Worm (Caenorhabditis elegans) whole organism, L1 larva: ENCODE measurements around the gene ZC449.1.

ENCODE experiments used
- ceh-90 ChIP-seq: sonication (generic microtip); optimal IDR thresholded peaks from 2 replicates; lab custom pipeline; 2016; ENCODE audit warnings: missing genetic modification characterization, missing compliant biosample characterization
- dpl-1 ChIP-seq, 3 experiments: fragments of 150-350 bp in 2 of 3; sonication (generic microtip) in 1 of 3; optimal IDR thresholded peaks; 2 replicates each; lab custom pipeline; 2014 to 2017; ENCODE audit warnings: missing biosample characterization in 3 of 3, missing genetic modification characterization in 3 of 3, missing genetic modification reagents in 3 of 3
- dsc-1 ChIP-seq: sonication (generic microtip); optimal IDR thresholded peaks from 2 replicates; lab custom pipeline; 2016; ENCODE audit warnings: mild to moderate bottlenecking, missing genetic modification characterization, missing compliant biosample characterization
- egl-13 ChIP-seq: sonication (generic microtip); optimal IDR thresholded peaks from 2 replicates; lab custom pipeline; 2016; ENCODE audit warnings: missing genotype, missing genetic modification reagents, missing genetic modification characterization, missing compliant biosample characterization
- egl-27 ChIP-seq, 2 experiments: fragments of 150-350 bp in 1 of 2; sonication (generic microtip); optimal IDR thresholded peaks; 3 replicates each; lab custom pipeline; 2017 to 2018; ENCODE audit warnings: missing biosample characterization in 2 of 2, missing genetic modification characterization in 2 of 2, missing genetic modification reagents in 2 of 2
- elt-2 ChIP-seq: sonication (generic microtip); optimal IDR thresholded peaks from 2 replicates; lab custom pipeline; 2016; ENCODE audit warnings: missing genetic modification characterization, mild to moderate bottlenecking, inconsistent platforms, missing compliant biosample characterization, missing genetic modification reagents
- elt-3 ChIP-seq, 6 experiments: fragments of 150-350 bp in 1 of 6; sonication (generic microtip); optimal IDR thresholded peaks; 2 replicates each; lab custom pipeline; 2017 to 2018; ENCODE audit warnings: missing biosample characterization in 6 of 6, missing genetic modification characterization in 6 of 6, inconsistent platforms in 1 of 6
- fkh-10 ChIP-seq: sonication (generic microtip); optimal IDR thresholded peaks from 2 replicates; lab custom pipeline; 2017; ENCODE audit warnings: missing biosample characterization, missing genetic modification reagents, missing genetic modification characterization
- fkh-8 ChIP-seq: sonication (generic microtip); optimal IDR thresholded peaks from 2 replicates; lab custom pipeline; 2016; ENCODE audit warnings: mild to moderate bottlenecking, missing genetic modification characterization, missing compliant biosample characterization
- hpl-2 ChIP-seq: fragments of 150-350 bp; optimal IDR thresholded peaks from 2 replicates; lab custom pipeline; 2014; ENCODE audit warnings: missing biosample characterization, missing genetic modification reagents, missing genetic modification characterization
- jun-1 ChIP-seq: fragments of 150-350 bp; optimal IDR thresholded peaks from 2 replicates; lab custom pipeline; 2014; ENCODE audit warnings: missing biosample characterization, missing genetic modification reagents, missing genetic modification characterization
- lin-14 ChIP-seq: fragments of 200-800 bp; sonication (Bioruptor generic); optimal IDR thresholded peaks from 2 replicates; lab custom pipeline; 2018; ENCODE audit warnings: mild to moderate bottlenecking, missing genetic modification characterization, moderate library complexity, missing compliant biosample characterization
- lir-3 ChIP-seq: sonication (generic microtip); optimal IDR thresholded peaks from 2 replicates; lab custom pipeline; 2016; ENCODE audit warnings: mild to moderate bottlenecking, missing genetic modification characterization, moderate library complexity, missing compliant biosample characterization; ENCODE audit not compliant: poor library complexity
- lsy-2 ChIP-seq, 2 experiments: fragments of 150-350 bp; optimal IDR thresholded peaks; 2 replicates each; lab custom pipeline; 2014; ENCODE audit warnings: missing biosample characterization in 2 of 2, missing genetic modification characterization in 2 of 2
- mab-9 ChIP-seq: fragments of 200-800 bp; sonication (Bioruptor generic); IDR thresholded peaks from 2 replicates; pipeline ENCODE4 v1.3.6; 2022; ENCODE audit warnings: missing genetic modification reagents, missing genetic modification characterization, missing compliant biosample characterization
- mdl-1 ChIP-seq, 2 experiments: fragments of 150-350 bp; optimal IDR thresholded peaks; 2 replicates each; lab custom pipeline; 2014 to 2017; ENCODE audit warnings: missing biosample characterization in 2 of 2, missing genetic modification characterization in 2 of 2, inconsistent platforms in 1 of 2
- mef-2 ChIP-seq: fragments of 150-350 bp; optimal IDR thresholded peaks from 2 replicates; lab custom pipeline; 2014; ENCODE audit warnings: missing biosample characterization, missing genetic modification characterization
- mep-1 ChIP-seq: fragments of 150-350 bp; optimal IDR thresholded peaks from 2 replicates; lab custom pipeline; 2014; ENCODE audit warnings: missing biosample characterization, missing genetic modification characterization
- nhr-11 ChIP-seq: fragments of 150-350 bp; optimal IDR thresholded peaks from 2 replicates; lab custom pipeline; 2014; ENCODE audit warnings: missing biosample characterization, missing genetic modification characterization
- nhr-28 ChIP-seq: fragments of 150-350 bp; optimal IDR thresholded peaks from 2 replicates; lab custom pipeline; 2014; ENCODE audit warnings: missing biosample characterization, missing genetic modification characterization
- nhr-47 ChIP-seq: sonication (generic microtip); optimal IDR thresholded peaks from 2 replicates; lab custom pipeline; 2016; ENCODE audit warnings: mild to moderate bottlenecking, missing genetic modification characterization, moderate library complexity, missing compliant biosample characterization
- nhr-71 ChIP-seq: sonication (generic microtip); optimal IDR thresholded peaks from 2 replicates; lab custom pipeline; 2016; ENCODE audit warnings: mild to moderate bottlenecking, missing genetic modification characterization, moderate library complexity, missing compliant biosample characterization
- nhr-77 ChIP-seq: fragments of 150-350 bp; optimal IDR thresholded peaks from 2 replicates; lab custom pipeline; 2014; ENCODE audit warnings: missing biosample characterization, missing genetic modification characterization
- nhr-85 ChIP-seq: sonication (generic microtip); peaks from one replicate; lab custom pipeline; 2016; ENCODE audit warnings: missing genetic modification characterization, inconsistent platforms, missing compliant biosample characterization
- nhr-90 ChIP-seq: sonication (generic microtip); optimal IDR thresholded peaks from 2 replicates; lab custom pipeline; 2016; ENCODE audit warnings: mild to moderate bottlenecking, missing genetic modification characterization, missing compliant biosample characterization; ENCODE audit not compliant: poor library complexity
- pqm-1 ChIP-seq: sonication (generic microtip); optimal IDR thresholded peaks from 3 replicates; lab custom pipeline; 2017; ENCODE audit warnings: missing biosample characterization, missing genetic modification characterization
- rnt-1 ChIP-seq: sonication (generic microtip); optimal IDR thresholded peaks from 2 replicates; lab custom pipeline; 2016; ENCODE audit warnings: mild to moderate bottlenecking, missing genetic modification characterization, moderate library complexity, missing compliant biosample characterization
- sptf-1 ChIP-seq: fragments of 150-350 bp; optimal IDR thresholded peaks from 2 replicates; lab custom pipeline; 2014; ENCODE audit warnings: missing biosample characterization, missing genetic modification characterization
- swsn-7 ChIP-seq: sonication (generic microtip); optimal IDR thresholded peaks from 2 replicates; lab custom pipeline; 2016; ENCODE audit warnings: missing genetic modification characterization, missing compliant biosample characterization
- unc-130 ChIP-seq: fragments of 150-350 bp; optimal IDR thresholded peaks from 2 replicates; lab custom pipeline; 2017; ENCODE audit warnings: missing biosample characterization, missing genetic modification characterization, inconsistent platforms
- unc-86 ChIP-seq: sonication (generic microtip); optimal IDR thresholded peaks from 2 replicates; lab custom pipeline; 2016; ENCODE audit warnings: missing genetic modification characterization, missing compliant biosample characterization
- zag-1 ChIP-seq: fragments of 150-350 bp; optimal IDR thresholded peaks from 2 replicates; lab custom pipeline; 2014; ENCODE audit warnings: missing biosample characterization, missing genetic modification characterization

The ZC449.1 gene

ce11 chrX:5022682-5023081 lies 1.5 kb upstream of the ZC449.1 start (continued):
- peak; percentile 37 for TF ChIP-seq jun-1
- TF ChIP-seq lir-3 (tag; lab: Kevin White, UChicago) = peak; percentile 6
- peak; percentile 68 for TF ChIP-seq fkh-8 (tag; lab: Kevin White, UChicago)
- no peak for TF ChIP-seq hpl-2 (GFP tag; lab: Kevin White, UChicago)

- TF ChIP-seq nhr-90 (tag; lab: Kevin White, UChicago) (no peak), mef-2 (tag; lab: Kevin White, UChicago) (no peak), pqm-1 (tag; lab: Kevin White, UChicago) (no peak), lin-14 (peak; percentile 36), mdl-1 (tag; optimal IDR thresholded peaks at IDR 0.05; lab: Kevin White, UChicago) (no peak)
These were observed 2.2 kb downstream of the ZC449.1 start for ce11 chrX:5026461-5026860.

DNA sequence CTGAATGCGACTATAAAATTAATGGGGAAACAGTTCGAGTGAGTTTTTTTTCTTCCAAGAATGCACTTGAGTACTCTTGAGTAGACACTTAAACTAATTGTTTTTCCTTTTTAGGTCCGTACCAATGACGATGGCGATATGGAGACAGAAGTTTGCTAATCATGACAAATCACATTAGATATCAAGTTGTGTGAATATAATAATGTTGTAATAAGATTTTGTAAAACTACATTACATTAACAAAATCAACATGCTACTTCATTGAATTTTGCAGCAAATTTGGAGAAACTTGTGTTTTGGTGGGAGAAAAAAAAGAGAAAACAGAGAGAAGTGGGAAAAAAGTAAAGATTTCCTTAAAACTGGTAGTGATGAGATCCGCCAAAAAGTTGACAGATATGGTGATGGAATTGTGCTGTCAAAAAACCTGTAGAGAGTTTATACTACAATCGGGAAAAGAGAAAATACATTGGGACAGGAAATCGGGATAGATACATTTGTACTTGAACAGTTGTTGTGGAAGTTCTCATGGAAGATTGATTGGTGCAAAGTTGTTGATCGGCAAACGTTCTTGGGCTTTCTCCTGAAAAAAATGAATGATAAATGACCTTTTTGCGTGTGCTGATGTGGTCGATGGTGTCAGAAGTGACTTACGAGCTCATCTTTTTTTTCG lies 3.8 kb downstream of the ZC449.1 start:
- TF ChIP-seq mep-1 (tag; lab: Kevin White, UChicago) = no peak
- TF ChIP-seq swsn-7 (tag; lab: Kevin White, UChicago) = no peak
- TF ChIP-seq fkh-10 = peak; percentile 20
- no peak for TF ChIP-seq lsy-2 (tag; optimal IDR thresholded peaks at IDR 0.05; lab: Kevin White, UChicago)
- no peak for TF ChIP-seq unc-130 (tag; lab: Kevin White, UChicago)
- TF ChIP-seq nhr-85 (tag; lab: Kevin White, UChicago) = peak; percentile 61

DNA sequence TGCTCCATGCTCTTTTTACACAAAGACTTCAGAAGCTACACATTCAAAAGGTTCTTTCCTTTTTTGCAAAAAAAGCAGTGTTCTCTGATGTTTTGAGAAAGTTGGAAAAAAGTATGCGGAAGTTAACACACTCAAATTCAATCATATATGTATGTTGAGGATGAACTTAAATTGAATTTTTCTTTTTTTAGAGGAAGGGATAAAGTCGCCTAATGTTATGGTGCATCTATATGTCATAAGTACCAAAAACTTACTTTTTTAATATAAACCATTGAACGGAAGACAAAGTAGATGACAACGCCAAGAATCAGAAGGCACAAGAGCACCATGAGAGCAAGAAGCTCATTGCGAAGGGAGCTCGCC lies 4.4 kb downstream of the ZC449.1 start:
- TF ChIP-seq fkh-10 (peak; percentile 71), unc-130 (tag; lab: Kevin White, UChicago) (no peak), lin-14 (peak; percentile 33)

- TF ChIP-seq mef-2 (tag; lab: Kevin White, UChicago) = no peak
- TF ChIP-seq fkh-10 = peak; percentile 79
- peak; percentile 55 for TF ChIP-seq egl-13 (tag; lab: Kevin White, UChicago)
- TF ChIP-seq swsn-7 (tag; lab: Kevin White, UChicago) = peak; percentile 21
- no peak for TF ChIP-seq elt-3 (tag; optimal IDR thresholded peaks at IDR 0.05; lab: Kevin White, UChicago)
- TF ChIP-seq unc-86 = peak; percentile 68
- no peak for TF ChIP-seq nhr-85 (tag; lab: Kevin White, UChicago)
- peak; percentile 59 for TF ChIP-seq nhr-71 (tag; lab: Kevin White, UChicago)
- peak; percentile 5 for TF ChIP-seq dsc-1
- peak; percentile 81 for TF ChIP-seq lin-14
- peak in 1 of 2 experiments; percentile 22 for TF ChIP-seq lsy-2 (tag; optimal IDR thresholded peaks at IDR 0.05; lab: Kevin White, UChicago)
- peak; percentile 15 for TF ChIP-seq nhr-47 (tag; lab: Kevin White, UChicago)
- peak; percentile 78 for TF ChIP-seq zag-1 (tag; lab: Kevin White, UChicago)
- TF ChIP-seq, all 84 proteins: peak for 10
These were observed 7.5 kb downstream of the ZC449.1 start for ce11 chrX:5031742-5032141.

DNA sequence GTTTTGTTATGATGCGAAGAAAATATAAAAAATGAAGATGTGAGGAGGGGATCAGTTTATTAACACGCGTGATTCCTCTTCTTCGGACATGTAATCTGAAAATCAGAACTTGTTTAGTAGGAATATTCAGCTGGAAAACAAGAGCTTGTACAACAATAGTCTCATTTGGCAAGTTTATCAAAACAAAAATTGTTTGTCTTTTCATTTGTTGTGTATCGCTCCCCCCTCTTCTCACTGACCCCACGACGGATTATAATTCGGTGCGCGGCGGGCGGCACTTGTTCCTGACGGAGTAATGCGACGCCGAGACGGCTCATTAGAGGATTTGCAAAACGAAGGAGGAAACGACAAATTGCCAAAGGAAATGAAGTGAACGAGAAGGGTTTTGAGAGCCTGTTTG lies 9.6 kb downstream of the ZC449.1 start, which contains the start of gene ZC449.4:
ZC449.4 (minus strand) TSS at position 101 of the 400 bp plus-strand sequence.
- TF ChIP-seq nhr-11 (tag; lab: Kevin White, UChicago) (no peak), ceh-90 (tag; lab: Kevin White, UChicago) (no peak), elt-2 (tag; lab: Kevin White, UChicago) (no peak), unc-130 (tag; lab: Kevin White, UChicago) (no peak), nhr-28 (tag; lab: Kevin White, UChicago) (no peak), unc-86 (no peak), rnt-1 (no peak), sptf-1 (tag; lab: Kevin White, UChicago) (no peak)

DNA sequence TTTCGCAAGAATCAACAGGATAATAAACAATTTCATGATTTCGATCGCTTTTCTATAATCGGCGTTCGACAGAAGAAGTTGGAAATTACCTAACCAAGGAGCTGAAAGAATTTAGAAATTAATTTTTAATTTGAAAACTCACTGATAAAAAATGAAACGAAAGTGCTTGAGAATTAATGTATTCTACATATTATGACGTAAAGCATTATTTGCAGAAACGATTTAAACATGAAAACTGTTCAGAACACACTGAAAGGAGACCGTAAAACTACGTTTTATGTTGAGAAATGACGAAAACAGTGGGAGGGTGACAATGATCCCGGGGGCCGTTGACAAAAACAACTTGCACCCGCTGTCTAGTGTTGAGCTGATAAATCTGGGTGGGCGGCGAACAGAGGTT lies 13.5 kb downstream of the ZC449.1 start, which contains the start of gene ZC449.5:
ZC449.5 (minus strand) TSS at position 101 of the 400 bp plus-strand sequence.
- TF ChIP-seq egl-27 (tag; optimal IDR thresholded peaks at IDR 0.05; lab: Kevin White, UChicago) = no peak
- no peak for TF ChIP-seq nhr-90 (tag; lab: Kevin White, UChicago)
- TF ChIP-seq nhr-77 (tag; lab: Kevin White, UChicago) = no peak
- no peak for TF ChIP-seq mab-9 (GFP tag; lab: Robert Waterston, UW)
- no peak for TF ChIP-seq dpl-1 (GFP tag; optimal IDR thresholded peaks at IDR 0.05; lab: Kevin White, UChicago)
- TF ChIP-seq mep-1 (tag; lab: Kevin White, UChicago) = no peak
- TF ChIP-seq swsn-7 (tag; lab: Kevin White, UChicago) = no peak
